Worm (Caenorhabditis elegans): ENCODE data around the gene srbc-45.

srbc-45 gene

DNA sequence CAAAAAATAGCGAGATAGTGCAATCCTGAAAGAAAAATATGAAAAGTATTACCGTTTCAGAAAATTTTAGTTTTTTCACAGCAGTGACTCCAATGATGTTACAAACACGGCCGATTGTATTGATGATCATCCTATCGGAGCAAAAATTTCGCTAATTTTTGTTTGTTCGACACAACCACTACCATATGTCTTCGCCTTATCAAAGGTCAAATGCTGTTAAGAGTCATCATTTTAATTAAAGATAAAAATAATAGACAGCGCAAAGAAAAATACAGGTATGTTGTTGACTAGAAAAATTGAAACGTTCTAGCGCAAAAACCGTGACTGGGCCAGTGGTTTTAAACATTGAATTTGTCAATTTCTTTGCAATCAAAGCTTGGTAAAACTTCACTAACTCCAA is 49.0 kb downstream of the srbc-45 start:
- peak; percentile 42 for TF ChIP-seq pqm-1 (tag; optimal IDR thresholded peaks at IDR 0.05)
- TF ChIP-seq hif-1 (tag; optimal IDR thresholded peaks at IDR 0.05): no peak
- no peak for TF ChIP-seq set-16 (GFP tag; IDR thresholded peaks at IDR 0.05)
- no peak for TF ChIP-seq lin-39 (tag; optimal IDR thresholded peaks at IDR 0.05)
- peak; percentile 74 for TF ChIP-seq nhr-28 (tag; optimal IDR thresholded peaks at IDR 0.05)
- TF ChIP-seq nhr-6 (tag; optimal IDR thresholded peaks at IDR 0.05): peak; percentile 96
- no peak for TF ChIP-seq lir-3 (tag; optimal IDR thresholded peaks at IDR 0.05)
- TF ChIP-seq dmd-6 (GFP tag; IDR thresholded peaks at IDR 0.05): peak; percentile 36; the same call in 1 of the 2 replicates
- TF ChIP-seq fkh-10 (GFP tag; optimal IDR thresholded peaks at IDR 0.05): no peak
- TF ChIP-seq daf-16 (GFP tag; optimal IDR thresholded peaks at IDR 0.05): no peak
- TF ChIP-seq daf-16 (tag; optimal IDR thresholded peaks at IDR 0.05): peak; percentile 66
